Fruit fly (Drosophila melanogaster): ENCODE results near the gene CG32204.

Gene CG32204

dm6 chr3L:18920219-18920618 is 25.6 kb downstream of the CG32204 start, which contains the start of gene CG18223:
TSS of gene CG18223 (minus strand) at chr3L:18920319.
- TF ChIP-seq Rel (GFP tag; optimal IDR thresholded peaks at IDR 0.05): no peak
- no peak for TF ChIP-seq Rel (tag; optimal IDR thresholded peaks at IDR 0.05)
- no peak for TF ChIP-seq CrebA (GFP tag; optimal IDR thresholded peaks at IDR 0.05; ENCODE audit: borderline replicate concordance)
- TF ChIP-seq CG9705 (GFP tag; optimal IDR thresholded peaks at IDR 0.05): no peak
- no peak for TF ChIP-seq dl (GFP tag; optimal IDR thresholded peaks at IDR 0.05; ENCODE audit: insufficient read depth in 1 of 2, partially characterized antibody in 2 of 2)
- no peak for TF ChIP-seq sv (GFP tag; optimal IDR thresholded peaks at IDR 0.05)
- no peak for TF ChIP-seq rgr (GFP tag; optimal IDR thresholded peaks at IDR 0.05)
- no peak for TF ChIP-seq Vsx2 (GFP tag; optimal IDR thresholded peaks at IDR 0.05; ENCODE audit: partially characterized antibody)
- TF ChIP-seq Hr83 (GFP tag; optimal IDR thresholded peaks at IDR 0.05; ENCODE audit: poor library complexity, severe bottlenecking): no peak
- TF ChIP-seq lola (GFP tag; optimal IDR thresholded peaks at IDR 0.05): no peak
- no peak for TF ChIP-seq Jra (GFP tag; optimal IDR thresholded peaks at IDR 0.05)
- TF ChIP-seq brk (GFP tag; optimal IDR thresholded peaks at IDR 0.05): no peak
- TF ChIP-seq GATAd (GFP tag; optimal IDR thresholded peaks at IDR 0.05): no peak
- no peak for TF ChIP-seq tai (GFP tag; optimal IDR thresholded peaks at IDR 0.05)

dm6 chr3L:18917281-18917680 is 28.6 kb downstream of the CG32204 start, which contains the start of gene CG6839:
TSS of gene CG6839 (plus strand) at chr3L:18917581.
- no peak for TF ChIP-seq ey (GFP tag; optimal IDR thresholded peaks at IDR 0.05)

- TF ChIP-seq HLH106 (tag; optimal IDR thresholded peaks at IDR 0.05) (no peak), Abd-B (GFP tag; optimal IDR thresholded peaks at IDR 0.05) (no peak), sv (GFP tag; optimal IDR thresholded peaks at IDR 0.05) (no peak), pan (optimal IDR thresholded peaks at IDR 0.05) (no peak), Jra (GFP tag; optimal IDR thresholded peaks at IDR 0.05) (no peak), dsf (GFP tag; optimal IDR thresholded peaks at IDR 0.05; ENCODE audit: borderline replicate concordance) (no peak), brk (GFP tag; optimal IDR thresholded peaks at IDR 0.05) (no peak), foxo (GFP tag; optimal IDR thresholded peaks at IDR 0.05) (no peak), Vsx2 (GFP tag; optimal IDR thresholded peaks at IDR 0.05; ENCODE audit: partially characterized antibody) (no peak), dl (GFP tag; optimal IDR thresholded peaks at IDR 0.05; ENCODE audit: insufficient read depth in 1 of 2, partially characterized antibody in 2 of 2) (no peak), ey (GFP tag; optimal IDR thresholded peaks at IDR 0.05) (no peak), GATAd (GFP tag; optimal IDR thresholded peaks at IDR 0.05) (no peak), Rel (GFP tag; optimal IDR thresholded peaks at IDR 0.05) (no peak), Rel (tag; optimal IDR thresholded peaks at IDR 0.05) (no peak)
These were observed 29.4 kb downstream of the CG32204 start for dm6 chr3L:18916466-18916865.

DNA sequence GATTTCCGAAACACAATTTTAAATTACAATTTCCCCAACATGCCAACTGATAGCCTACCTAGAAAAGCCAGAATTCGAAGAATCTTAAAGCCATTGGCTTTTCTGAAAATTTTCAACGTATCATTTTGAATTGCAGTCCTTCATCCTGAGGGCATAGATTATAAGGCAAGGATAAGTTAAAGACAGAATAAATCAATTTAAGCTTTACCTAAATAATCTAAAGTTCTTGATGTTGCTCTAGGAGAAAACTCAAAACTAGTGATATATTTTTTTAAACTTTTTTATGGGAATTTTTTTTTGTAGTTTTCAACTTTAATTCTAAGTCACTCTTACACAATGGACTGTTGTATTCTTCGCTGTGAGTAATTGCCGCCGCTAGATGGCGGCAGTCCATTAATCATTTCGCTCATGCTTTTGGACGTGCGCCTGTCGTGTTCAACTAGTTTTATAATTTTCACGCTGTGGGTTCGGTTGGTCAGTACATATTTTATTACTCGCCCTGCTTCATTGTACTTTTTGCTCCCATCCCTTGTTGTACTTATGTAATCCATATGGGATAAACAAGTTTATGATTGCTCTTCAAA is 31.6 kb downstream of the CG32204 start, which contains the start of gene COX6AL2:
Gene COX6AL2, minus strand, starts transcription at position 51 of the 584 bp plus-strand sequence.
- no peak for TF ChIP-seq pan (optimal IDR thresholded peaks at IDR 0.05)
- no peak for TF ChIP-seq CG9705 (GFP tag; optimal IDR thresholded peaks at IDR 0.05)
- no peak for TF ChIP-seq psq (GFP tag; optimal IDR thresholded peaks at IDR 0.05)
- TF ChIP-seq Abd-B (GFP tag; optimal IDR thresholded peaks at IDR 0.05): no peak
- no peak for TF ChIP-seq jim (GFP tag; optimal IDR thresholded peaks at IDR 0.05)

dm6 chr3L:18911082-18911481 is 34.8 kb downstream of the CG32204 start, which contains the start of gene Ir75d:
TSS of gene Ir75d (minus strand) at chr3L:18911182.
- TF ChIP-seq sage (GFP tag; optimal IDR thresholded peaks at IDR 0.05): no peak
- no peak for TF ChIP-seq h (GFP tag; optimal IDR thresholded peaks at IDR 0.05)
- no peak for TF ChIP-seq Hr78 (GFP tag; optimal IDR thresholded peaks at IDR 0.05)
- no peak for TF ChIP-seq br (GFP tag; optimal IDR thresholded peaks at IDR 0.05)
- TF ChIP-seq ey (GFP tag; optimal IDR thresholded peaks at IDR 0.05): no peak
- no peak for TF ChIP-seq brk (GFP tag; optimal IDR thresholded peaks at IDR 0.05)
- no peak for TF ChIP-seq Jra (GFP tag; optimal IDR thresholded peaks at IDR 0.05)
- TF ChIP-seq N (GFP tag; optimal IDR thresholded peaks at IDR 0.05): no peak
- TF ChIP-seq rgr (GFP tag; optimal IDR thresholded peaks at IDR 0.05): no peak
- TF ChIP-seq Hr83 (GFP tag; optimal IDR thresholded peaks at IDR 0.05; ENCODE audit: poor library complexity, severe bottlenecking): no peak
- no peak for TF ChIP-seq dl (GFP tag; optimal IDR thresholded peaks at IDR 0.05; ENCODE audit: insufficient read depth in 1 of 2, partially characterized antibody in 2 of 2)
- TF ChIP-seq dsf (GFP tag; optimal IDR thresholded peaks at IDR 0.05; ENCODE audit: borderline replicate concordance): no peak
- no peak for TF ChIP-seq GATAd (GFP tag; optimal IDR thresholded peaks at IDR 0.05)
- TF ChIP-seq pan (optimal IDR thresholded peaks at IDR 0.05): no peak

Data from whole organism, wandering third instar larva.